Worm (Caenorhabditis elegans): ENCODE results near the gene srw-11.

srw-11 gene

DNA sequence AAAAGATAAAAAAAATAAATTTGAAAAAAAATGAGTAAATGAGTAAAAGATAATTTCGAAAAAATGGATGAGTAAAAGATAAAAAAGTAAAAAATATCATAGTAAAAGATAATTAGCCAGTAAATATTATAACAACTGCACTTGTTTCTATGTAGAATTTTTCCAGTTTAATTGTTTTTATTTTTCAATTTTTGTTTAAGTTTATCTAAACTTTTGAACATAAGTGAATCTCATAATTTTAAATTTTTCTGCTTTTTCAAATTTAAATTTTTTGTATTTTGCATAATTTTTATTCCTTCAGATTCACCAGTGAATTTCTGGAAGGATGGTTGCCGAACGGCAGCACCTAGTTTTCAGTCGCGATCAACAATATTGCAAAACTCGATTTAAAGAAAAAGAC, 1.1 kb upstream of the srw-11 start, which contains the start of gene chil-12:
chil-12 (plus strand) TSS at position 301 of the 400 bp plus-strand sequence.
- TF ChIP-seq che-1 (tag; optimal IDR thresholded peaks at IDR 0.05), result no peak
- no peak for TF ChIP-seq odd-2 (tag; optimal IDR thresholded peaks at IDR 0.05)
- TF ChIP-seq ets-4 (tag; optimal IDR thresholded peaks at IDR 0.05), result no peak
- TF ChIP-seq K02D7.2 (tag; optimal IDR thresholded peaks at IDR 0.05), result no peak
- TF ChIP-seq lin-11 (tag; optimal IDR thresholded peaks at IDR 0.05), result no peak
- TF ChIP-seq lim-6 (tag; optimal IDR thresholded peaks at IDR 0.05), result no peak
- TF ChIP-seq gmeb-2 (tag; optimal IDR thresholded peaks at IDR 0.05), result no peak
- no peak for TF ChIP-seq ama-1 (optimal IDR thresholded peaks at IDR 0.05)
- TF ChIP-seq pag-3 (tag; optimal IDR thresholded peaks at IDR 0.05; ENCODE audit: borderline replicate concordance), result no peak
- no peak for TF ChIP-seq unc-86 (tag; optimal IDR thresholded peaks at IDR 0.05)
- TF ChIP-seq fkh-6 (tag; optimal IDR thresholded peaks at IDR 0.05), result no peak
- TF ChIP-seq ceh-19 (GFP tag; optimal IDR thresholded peaks at IDR 0.05), result no peak
- TF ChIP-seq ahr-1 (tag; optimal IDR thresholded peaks at IDR 0.05), result no peak
- TF ChIP-seq ceh-14 (tag; optimal IDR thresholded peaks at IDR 0.05), result no peak
- no peak for TF ChIP-seq zip-5 (tag; optimal IDR thresholded peaks at IDR 0.05)
- TF ChIP-seq ceh-18 (tag; optimal IDR thresholded peaks at IDR 0.05), result no peak
- no peak for TF ChIP-seq nhr-232 (tag; optimal IDR thresholded peaks at IDR 0.05)
- TF ChIP-seq dve-1 (tag; optimal IDR thresholded peaks at IDR 0.05), result no peak

DNA sequence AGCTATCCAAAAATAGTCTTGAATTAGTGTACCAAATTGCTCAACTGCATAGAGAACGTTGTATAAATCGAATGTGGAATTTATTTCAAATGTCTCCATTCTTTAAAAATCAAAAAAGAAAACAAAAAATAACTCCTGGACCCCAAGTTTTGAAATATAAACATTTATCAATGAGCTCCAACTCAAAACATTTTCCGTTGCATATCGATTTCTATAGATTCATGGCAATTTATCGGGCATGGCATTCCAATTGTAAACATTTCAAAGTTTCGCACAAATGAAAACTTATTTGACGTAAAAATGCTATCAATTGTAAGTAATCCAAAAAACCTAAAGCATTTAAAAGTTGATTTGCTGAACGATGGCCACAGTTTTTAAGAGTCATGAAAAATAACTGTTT, 1.6 kb downstream of the srw-11 start, which contains the start of gene srw-12:
srw-12 (minus strand) TSS at position 101 of the 400 bp plus-strand sequence.
- TF ChIP-seq pha-4 (tag; optimal IDR thresholded peaks at IDR 0.05), result no peak
- no peak for TF ChIP-seq C38D4.7 (GFP tag; optimal IDR thresholded peaks at IDR 0.05)
- no peak for TF ChIP-seq pqm-1 (tag; optimal IDR thresholded peaks at IDR 0.05)
- TF ChIP-seq K02D7.2 (tag; optimal IDR thresholded peaks at IDR 0.05), result no peak
- TF ChIP-seq T23F11.4 (GFP tag; optimal IDR thresholded peaks at IDR 0.05), result no peak
- no peak for TF ChIP-seq syd-9 (tag; optimal IDR thresholded peaks at IDR 0.05)

DNA sequence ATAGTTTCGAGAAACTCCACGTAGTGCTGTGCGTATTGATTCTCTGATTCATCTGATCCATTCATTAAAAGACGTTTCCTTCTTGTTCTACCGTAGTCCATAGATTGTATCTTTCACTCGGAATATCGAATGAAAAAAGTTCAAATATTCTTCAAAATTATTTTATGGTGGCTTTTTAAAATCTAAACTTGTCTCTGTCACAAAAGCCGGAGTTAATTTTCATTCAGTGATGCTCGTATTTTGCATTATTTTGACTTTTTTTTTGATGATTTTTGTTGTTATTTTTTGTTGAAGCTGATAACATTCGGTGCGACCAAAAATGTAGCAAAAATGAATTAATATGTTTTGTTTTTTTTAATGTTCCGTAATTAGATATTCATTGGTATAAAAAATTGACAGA, 4.5 kb downstream of the srw-11 start, which contains the start of gene nhr-164:
nhr-164 (minus strand) TSS at position 101 of the 400 bp plus-strand sequence.
- TF ChIP-seq pag-3 (tag; optimal IDR thresholded peaks at IDR 0.05; ENCODE audit: borderline replicate concordance), result no peak
- TF ChIP-seq unc-3 (GFP tag; conservative IDR thresholded peaks at IDR 0.05), result no peak
- TF ChIP-seq unc-3 (tag; optimal IDR thresholded peaks at IDR 0.05), result no peak
- TF ChIP-seq npax-4 (tag; optimal IDR thresholded peaks at IDR 0.05), result no peak
- no peak for TF ChIP-seq F13H6.1 (tag; optimal IDR thresholded peaks at IDR 0.05)
- TF ChIP-seq fax-1 (tag; optimal IDR thresholded peaks at IDR 0.05), result no peak
- TF ChIP-seq pha-2 (tag; optimal IDR thresholded peaks at IDR 0.05), result no peak
- no peak for TF ChIP-seq sox-4 (tag; optimal IDR thresholded peaks at IDR 0.05)
- TF ChIP-seq pros-1 (tag; optimal IDR thresholded peaks at IDR 0.05), result no peak
- no peak for TF ChIP-seq ets-4 (tag; optimal IDR thresholded peaks at IDR 0.05)
- TF ChIP-seq ceh-45 (GFP tag; IDR thresholded peaks at IDR 0.05), result no peak

DNA sequence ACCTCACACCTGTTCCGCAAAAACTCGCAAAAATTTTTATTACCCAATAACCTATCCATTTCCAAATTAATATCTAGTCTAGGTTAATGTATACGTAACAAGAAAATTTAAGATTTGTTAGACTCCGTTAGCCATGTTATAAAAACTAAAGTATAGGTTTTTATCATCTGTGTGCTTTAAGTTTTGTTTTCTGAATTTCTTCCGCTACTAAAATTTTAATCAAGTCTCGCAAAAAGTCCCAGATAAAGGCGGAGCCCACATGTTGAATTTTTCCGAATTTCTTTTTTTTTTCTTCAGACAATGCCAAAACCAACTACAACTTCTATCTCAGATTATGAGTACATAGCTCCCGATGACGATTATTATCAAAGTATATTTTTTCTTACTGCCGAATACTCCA, 7.9 kb downstream of the srw-11 start, which contains the start of gene srw-13:
srw-13 (plus strand) TSS at position 301 of the 400 bp plus-strand sequence.
- TF ChIP-seq ceh-24 (tag; optimal IDR thresholded peaks at IDR 0.05) (no peak), ceh-48 (tag; optimal IDR thresholded peaks at IDR 0.05) (no peak), pros-1 (tag; optimal IDR thresholded peaks at IDR 0.05) (no peak), gmeb-2 (tag; optimal IDR thresholded peaks at IDR 0.05) (no peak), ceh-45 (GFP tag; IDR thresholded peaks at IDR 0.05) (no peak), hlh-13 (GFP tag; optimal IDR thresholded peaks at IDR 0.05) (no peak), mec-3 (tag; optimal IDR thresholded peaks at IDR 0.05; ENCODE audit: borderline replicate concordance) (no peak), hlh-15 (tag; optimal IDR thresholded peaks at IDR 0.05) (no peak), K09A11.1 (tag; optimal IDR thresholded peaks at IDR 0.05; ENCODE audit: insufficient read depth) (no peak)
